Fruit fly (Drosophila melanogaster) whole organism, wandering third instar larva: Measurements from ENCODE around the gene EndoGI.

Experiments
- Abd-B ChIP-seq: fragments of >200 bp; optimal IDR thresholded peaks from 2 replicates; lab custom pipeline; 2017; ENCODE audit warnings: missing biosample characterization, missing genetic modification characterization
- CG32264 ChIP-seq: fragments of 200-800 bp; sonication (Bioruptor generic); optimal IDR thresholded peaks from 2 replicates; lab custom pipeline; 2016; ENCODE audit warnings: missing biosample characterization, missing genetic modification characterization
- CG9705 ChIP-seq: fragments of 200-800 bp; sonication (Bioruptor generic); optimal IDR thresholded peaks from 2 replicates; lab custom pipeline; 2018; ENCODE audit warnings: missing biosample characterization, mild to moderate bottlenecking, missing genetic modification characterization
- CrebA ChIP-seq: fragments of 200-800 bp; sonication (Bioruptor generic); optimal IDR thresholded peaks from 2 replicates; lab custom pipeline; 2016; ENCODE audit warnings: missing biosample characterization, mild to moderate bottlenecking, missing genetic modification characterization, borderline replicate concordance
- Dfd ChIP-seq: fragments of >200 bp; optimal IDR thresholded peaks from 2 replicates; lab custom pipeline; 2017; ENCODE audit warnings: missing biosample characterization, missing genetic modification characterization
- Dif ChIP-seq: fragments of 200-275, 200-300 bp; sonication (Bioruptor generic); optimal IDR thresholded peaks from 2 replicates; lab custom pipeline; 2018; ENCODE audit warnings: missing biosample characterization, missing genetic modification characterization; ENCODE audit not compliant: partially characterized antibody
- GATAd ChIP-seq: sonication (Bioruptor generic); optimal IDR thresholded peaks from 2 replicates; lab custom pipeline; 2016; ENCODE audit warnings: missing biosample characterization, missing genetic modification characterization
- HLH106 ChIP-seq: fragments of 200-800 bp; optimal IDR thresholded peaks from 3 replicates; lab custom pipeline; 2019; ENCODE audit warnings: missing biosample characterization, mild to moderate bottlenecking, missing genetic modification characterization, moderate library complexity
- Hnf4 ChIP-seq: fragments of 200-800 bp; sonication (Bioruptor generic); optimal IDR thresholded peaks from 2 replicates; lab custom pipeline; 2016; ENCODE audit warnings: missing biosample characterization, mild to moderate bottlenecking, missing genetic modification characterization
- Hr78 ChIP-seq: fragments of >200 bp; optimal IDR thresholded peaks from 2 replicates; lab custom pipeline; 2017; ENCODE audit warnings: missing biosample characterization, missing genetic modification characterization
- Hr83 ChIP-seq: fragments of 200-300 bp; sonication (Bioruptor generic); optimal IDR thresholded peaks from 2 replicates; lab custom pipeline; 2016; ENCODE audit warnings: missing biosample characterization, mild to moderate bottlenecking, missing genetic modification characterization, moderate library complexity; ENCODE audit not compliant: poor library complexity, severe bottlenecking
- Jra ChIP-seq: sonication (Bioruptor generic); optimal IDR thresholded peaks from 2 replicates; lab custom pipeline; 2016; ENCODE audit warnings: missing biosample characterization, missing genetic modification characterization
- Mio ChIP-seq: sonication (Bioruptor generic); optimal IDR thresholded peaks from 2 replicates; lab custom pipeline; 2016; ENCODE audit warnings: missing biosample characterization, missing genetic modification characterization
- Myc ChIP-seq: fragments of >200 bp; optimal IDR thresholded peaks from 2 replicates; lab custom pipeline; 2017
- N ChIP-seq: fragments of >200 bp; optimal IDR thresholded peaks from 2 replicates; lab custom pipeline; 2018; ENCODE audit warnings: missing biosample characterization, missing external identifiers, missing genetic modification characterization
- OdsH ChIP-seq: fragments of 200-800 bp; sonication (Bioruptor generic); optimal IDR thresholded peaks from 2 replicates; lab custom pipeline; 2016; ENCODE audit warnings: missing biosample characterization, mild to moderate bottlenecking, missing genetic modification characterization
- Rel ChIP-seq, 2 experiments: fragments of 200-800 bp; sonication (Bioruptor generic) in 1 of 2; optimal IDR thresholded peaks; 2 replicates in 1 of 2; 3 replicates in 1 of 2; lab custom pipeline; 2016 to 2019; ENCODE audit warnings: mild to moderate bottlenecking in 2 of 2, missing biosample characterization in 2 of 2, missing genetic modification characterization in 2 of 2, moderate library complexity in 1 of 2
- Sp1 ChIP-seq: fragments of 200-800 bp; sonication (Bioruptor generic); optimal IDR thresholded peaks from 3 replicates; lab custom pipeline; 2019; ENCODE audit warnings: missing biosample characterization, mild to moderate bottlenecking, missing genetic modification characterization, moderate library complexity
- Vsx2 ChIP-seq: fragments of 200-300, 225-300 bp; sonication (Bioruptor generic); optimal IDR thresholded peaks from 2 replicates; lab custom pipeline; 2018; ENCODE audit warnings: missing biosample characterization, missing genetic modification characterization; ENCODE audit not compliant: partially characterized antibody
- br ChIP-seq: fragments of 200-800 bp; sonication (Bioruptor generic); optimal IDR thresholded peaks from 2 replicates; lab custom pipeline; 2016; ENCODE audit warnings: missing biosample characterization, missing genetic modification characterization
- brk ChIP-seq: fragments of 200-800 bp; sonication (Bioruptor generic); optimal IDR thresholded peaks from 2 replicates; lab custom pipeline; 2016; ENCODE audit warnings: missing biosample characterization, mild to moderate bottlenecking, missing genetic modification characterization
- dl ChIP-seq, 2 experiments: fragments of 175-275, 200-275 bp in 1 of 2; fragments of 200-275 bp in 1 of 2; sonication (Bioruptor generic); optimal IDR thresholded peaks; lab custom pipeline; 2018; ENCODE audit warnings: mild to moderate bottlenecking in 2 of 2, missing biosample characterization in 2 of 2, missing genetic modification characterization in 2 of 2, moderate library complexity in 2 of 2; ENCODE audit not compliant: partially characterized antibody in 2 of 2, insufficient read depth in 1 of 2
- dmrt93B ChIP-seq: fragments of 200-800 bp; sonication (Bioruptor generic); optimal IDR thresholded peaks from 2 replicates; lab custom pipeline; 2018; ENCODE audit warnings: missing biosample characterization, mild to moderate bottlenecking, missing genetic modification characterization
- dsf ChIP-seq: sonication (Bioruptor generic); optimal IDR thresholded peaks from 2 replicates; lab custom pipeline; 2016; ENCODE audit warnings: missing biosample characterization, missing genetic modification characterization, borderline replicate concordance
- ey ChIP-seq: fragments of 200-800 bp; sonication (Bioruptor generic); optimal IDR thresholded peaks from 2 replicates; lab custom pipeline; 2016; ENCODE audit warnings: missing biosample characterization, missing genetic modification characterization
- foxo ChIP-seq, 2 experiments: fragments of 200-800 bp; sonication (Bioruptor generic); optimal IDR thresholded peaks; 2 replicates in 1 of 2; 3 replicates in 1 of 2; lab custom pipeline; 2016 to 2017; ENCODE audit warnings: missing biosample characterization in 2 of 2, missing genetic modification characterization in 2 of 2
- fru ChIP-seq: fragments of 200-800 bp; sonication (Bioruptor generic); optimal IDR thresholded peaks from 3 replicates; lab custom pipeline; 2016; ENCODE audit warnings: missing biosample characterization, mild to moderate bottlenecking, missing genetic modification characterization
- h ChIP-seq: fragments of 200-800 bp; sonication (Bioruptor generic); optimal IDR thresholded peaks from 3 replicates; lab custom pipeline; 2016; ENCODE audit warnings: missing biosample characterization, mild to moderate bottlenecking, missing genetic modification characterization
- jim ChIP-seq: fragments of 175-275, 200-325 bp; sonication (Bioruptor generic); optimal IDR thresholded peaks from 2 replicates; lab custom pipeline; 2016; ENCODE audit warnings: missing biosample characterization, mild to moderate bottlenecking, missing genetic modification characterization
- lola ChIP-seq: fragments of >200 bp; optimal IDR thresholded peaks from 2 replicates; lab custom pipeline; 2017; ENCODE audit warnings: missing biosample characterization, missing genetic modification characterization
- pan ChIP-seq: fragments of >200 bp; optimal IDR thresholded peaks from 2 replicates; lab custom pipeline; 2017
- psq ChIP-seq: fragments of 200-800 bp; sonication (Bioruptor generic); optimal IDR thresholded peaks from 3 replicates; lab custom pipeline; 2017; ENCODE audit warnings: missing biosample characterization, mild to moderate bottlenecking, missing genetic modification characterization, moderate library complexity
- rgr ChIP-seq: fragments of 200-800 bp; sonication (Bioruptor generic); optimal IDR thresholded peaks from 3 replicates; lab custom pipeline; 2016; ENCODE audit warnings: missing biosample characterization, mild to moderate bottlenecking, missing genetic modification characterization
- sage ChIP-seq: fragments of 200-800 bp; sonication (Bioruptor generic); optimal IDR thresholded peaks from 2 replicates; lab custom pipeline; 2016; ENCODE audit warnings: missing biosample characterization, mild to moderate bottlenecking, missing genetic modification characterization
- sv ChIP-seq: fragments of 200-800 bp; sonication (Bioruptor generic); optimal IDR thresholded peaks from 3 replicates; lab custom pipeline; 2016; ENCODE audit warnings: missing biosample characterization, missing genetic modification characterization
- tai ChIP-seq: sonication (Bioruptor generic); optimal IDR thresholded peaks from 2 replicates; lab custom pipeline; 2016; ENCODE audit warnings: missing biosample characterization, missing genetic modification characterization
- usp ChIP-seq: fragments of >200 bp; optimal IDR thresholded peaks from 2 replicates; lab custom pipeline; 2017; ENCODE audit warnings: missing biosample characterization, missing genetic modification characterization
- woc ChIP-seq: sonication (Bioruptor generic); optimal IDR thresholded peaks from 2 replicates; lab custom pipeline; 2016; ENCODE audit warnings: missing biosample characterization, mild to moderate bottlenecking, missing genetic modification characterization

The EndoGI gene

DNA sequence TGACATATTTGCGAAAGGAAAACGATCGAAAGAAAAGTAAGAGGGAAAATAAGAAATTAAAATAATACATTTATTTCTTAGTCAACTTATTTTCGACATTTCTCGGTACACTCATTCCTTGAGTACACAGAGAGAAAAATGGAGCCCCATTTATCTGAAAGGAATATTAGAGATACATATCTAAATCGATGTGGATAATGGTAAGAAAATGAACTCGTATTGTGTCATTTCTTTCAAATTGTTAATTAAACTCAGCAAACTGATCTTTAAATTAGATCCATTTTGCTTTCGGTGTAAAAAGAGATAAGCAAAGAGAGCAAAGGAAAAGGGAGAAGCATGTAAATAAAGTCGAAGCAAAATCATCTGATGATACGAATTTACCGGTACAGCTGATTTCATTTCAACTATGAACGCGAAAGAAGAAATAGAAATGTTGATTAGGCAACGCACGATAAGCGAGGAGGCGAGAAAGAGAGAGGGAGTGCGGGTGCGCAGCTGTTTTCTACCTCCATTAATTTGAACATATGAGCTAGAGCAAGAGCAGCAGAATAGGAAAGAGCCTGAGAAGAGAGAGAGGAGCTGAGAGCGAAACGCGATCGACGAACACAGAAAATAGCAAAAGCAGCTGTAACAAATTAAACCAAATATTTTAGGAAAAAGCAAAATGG, 28.3 kb downstream of the EndoGI start:
- TF ChIP-seq sage (peak; percentile 77), Hnf4 (peak; percentile 84), brk (GFP tag; lab: Kevin White, UChicago) (peak; percentile 37), GATAd (GFP tag; lab: Kevin White, UChicago) (peak; percentile 2), Hr83 (GFP tag; lab: Kevin White, UChicago) (no peak), Abd-B (GFP tag; lab: Kevin White, UChicago) (no peak), OdsH (GFP tag; lab: Kevin White, UChicago) (peak; percentile 80), Rel (GFP tag; optimal IDR thresholded peaks at IDR 0.05; lab: Kevin White, UChicago) (no peak), Rel (tag; optimal IDR thresholded peaks at IDR 0.05; lab: Kevin White, UChicago) (peak; percentile 56), Mio (peak; percentile 17), Jra (GFP tag; lab: Kevin White, UChicago) (peak; percentile 60), rgr (GFP tag; lab: Kevin White, UChicago) (peak; percentile 91), Dfd (no peak), Myc (lab: Kevin White, UChicago) (no peak), dl (GFP tag; optimal IDR thresholded peaks at IDR 0.05; lab: Kevin White, UChicago; ENCODE audit: insufficient read depth in 1 of 2, partially characterized antibody in 2 of 2) (peak in 1 of 2 experiments; percentile 33), HLH106 (tag; lab: Kevin White, UChicago) (peak; percentile 92), woc (no peak), CG9705 (GFP tag; lab: Kevin White, UChicago) (peak; percentile 63), foxo (GFP tag; optimal IDR thresholded peaks at IDR 0.05; lab: Kevin White, UChicago) (peak; percentile 33 to 89), psq (GFP tag; lab: Kevin White, UChicago) (peak; percentile 74), pan (lab: Kevin White, UChicago) (no peak), N (GFP tag; lab: Kevin White, UChicago) (no peak), CrebA (GFP tag; lab: Kevin White, UChicago) (peak; percentile 48), Vsx2 (GFP tag; lab: Kevin White, UChicago) (no peak), dsf (GFP tag; lab: Kevin White, UChicago) (peak; percentile 11), lola (GFP tag; lab: Kevin White, UChicago) (no peak), CG32264 (peak; percentile 83), Dif (GFP tag; lab: Kevin White, UChicago) (peak; percentile 39), sv (GFP tag; lab: Kevin White, UChicago) (peak; percentile 51), Hr78 (no peak), usp (GFP tag; lab: Kevin White, UChicago) (no peak), jim (GFP tag; lab: Kevin White, UChicago) (no peak), ey (GFP tag; lab: Kevin White, UChicago) (peak; percentile 89), dmrt93B (peak; percentile 72), br (GFP tag; lab: Kevin White, UChicago) (peak; percentile 90), fru (GFP tag; lab: Kevin White, UChicago) (peak; percentile 81), Sp1 (GFP tag; lab: Kevin White, UChicago) (peak; percentile 89), tai (peak; percentile 71), h (GFP tag; lab: Kevin White, UChicago) (peak; percentile 91)
- TF ChIP-seq, all 38 proteins: peak for 26

DNA sequence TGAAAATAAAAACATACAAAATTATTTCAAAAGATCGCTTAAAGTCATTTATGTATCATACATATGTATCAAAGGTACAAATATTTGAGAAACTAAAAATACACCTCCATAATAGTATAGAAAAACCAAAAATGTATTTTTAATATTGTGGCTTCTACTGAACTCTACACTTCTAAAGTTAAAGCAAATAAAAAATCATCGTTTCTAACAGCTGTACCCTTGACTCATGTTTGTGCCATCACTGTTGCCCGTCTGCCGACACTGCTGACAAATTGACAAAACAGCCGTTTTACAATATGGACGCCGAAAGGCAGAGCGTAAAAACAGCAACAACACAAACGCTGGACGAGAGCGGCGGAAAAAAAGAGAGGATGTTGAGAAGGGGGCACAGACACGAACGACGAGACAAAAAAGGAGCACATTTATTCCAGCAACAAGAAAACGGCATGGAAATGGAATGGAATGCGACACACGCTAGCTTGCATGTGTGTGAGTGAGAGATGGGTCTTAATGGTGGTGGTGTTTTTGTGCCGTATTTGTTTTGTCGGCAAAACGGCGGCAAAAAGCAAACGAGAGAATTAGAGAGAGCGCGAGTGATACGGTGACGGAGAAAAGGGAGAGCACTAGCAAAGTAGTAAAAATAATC, 29.0 kb downstream of the EndoGI start:
- TF ChIP-seq Hnf4 (peak; percentile 17), psq (GFP tag; lab: Kevin White, UChicago) (peak; percentile 93), woc (no peak), Dfd (no peak), h (GFP tag; lab: Kevin White, UChicago) (peak; percentile 63), GATAd (GFP tag; lab: Kevin White, UChicago) (no peak), Myc (lab: Kevin White, UChicago) (no peak), sage (peak; percentile 70), OdsH (GFP tag; lab: Kevin White, UChicago) (peak; percentile 47), sv (GFP tag; lab: Kevin White, UChicago) (peak; percentile 41), CG9705 (GFP tag; lab: Kevin White, UChicago) (no peak), Rel (GFP tag; optimal IDR thresholded peaks at IDR 0.05; lab: Kevin White, UChicago) (no peak), Rel (tag; optimal IDR thresholded peaks at IDR 0.05; lab: Kevin White, UChicago) (peak; percentile 44), CG32264 (peak; percentile 40), Abd-B (GFP tag; lab: Kevin White, UChicago) (no peak), N (GFP tag; lab: Kevin White, UChicago) (no peak), HLH106 (tag; lab: Kevin White, UChicago) (peak; percentile 59), br (GFP tag; lab: Kevin White, UChicago) (peak; percentile 72), rgr (GFP tag; lab: Kevin White, UChicago) (peak; percentile 70), pan (lab: Kevin White, UChicago) (no peak), dl (GFP tag; optimal IDR thresholded peaks at IDR 0.05; lab: Kevin White, UChicago; ENCODE audit: insufficient read depth in 1 of 2, partially characterized antibody in 2 of 2) (peak; percentile 53 to 72), Vsx2 (GFP tag; lab: Kevin White, UChicago) (no peak), foxo (GFP tag; optimal IDR thresholded peaks at IDR 0.05; lab: Kevin White, UChicago) (peak; percentile 61 to 74), Dif (GFP tag; lab: Kevin White, UChicago) (peak; percentile 82), brk (GFP tag; lab: Kevin White, UChicago) (peak; percentile 72), jim (GFP tag; lab: Kevin White, UChicago) (no peak), Mio (no peak), dmrt93B (peak; percentile 21), fru (GFP tag; lab: Kevin White, UChicago) (peak; percentile 69), dsf (GFP tag; lab: Kevin White, UChicago) (peak; percentile 42), ey (GFP tag; lab: Kevin White, UChicago) (peak; percentile 46), Hr78 (no peak), Jra (GFP tag; lab: Kevin White, UChicago) (peak; percentile 50), Hr83 (GFP tag; lab: Kevin White, UChicago) (peak; percentile 57), lola (GFP tag; lab: Kevin White, UChicago) (no peak), Sp1 (GFP tag; lab: Kevin White, UChicago) (peak; percentile 51), tai (no peak), usp (GFP tag; lab: Kevin White, UChicago) (no peak)
